Fruit fly (Drosophila melanogaster): Measurements from ENCODE around the gene CG33272.

- TF ChIP-seq onecut (GFP tag; IDR thresholded peaks at IDR 0.05) = no peak
- no peak for TF ChIP-seq croc (GFP tag; conservative IDR thresholded peaks at IDR 0.05)
- no peak for TF ChIP-seq repo (GFP tag; optimal IDR thresholded peaks at IDR 0.05)
- TF ChIP-seq CkIIα-i1 (GFP tag; IDR thresholded peaks at IDR 0.05) = no peak
- TF ChIP-seq sens-2 (GFP tag; IDR thresholded peaks at IDR 0.05) = no peak
- no peak for TF ChIP-seq sc (optimal IDR thresholded peaks at IDR 0.05)
- no peak for TF ChIP-seq sc (GFP tag; optimal IDR thresholded peaks at IDR 0.05)
- TF ChIP-seq unpg (GFP tag; optimal IDR thresholded peaks at IDR 0.05) = no peak
- TF ChIP-seq bcd (GFP tag; optimal IDR thresholded peaks at IDR 0.05) = no peak
- no peak for TF ChIP-seq sna (GFP tag; IDR thresholded peaks at IDR 0.05; ENCODE audit: partially characterized antibody)
- TF ChIP-seq CG1024 (GFP tag; IDR thresholded peaks at IDR 0.05) = no peak
Observed at dm6 chr3L:11511921-11512320, 1.5 kb upstream of the CG33272 start, which contains the start of gene Sgs3.
